Worm (Caenorhabditis elegans): ENCODE results near the gene irld-67.

The irld-67 gene

ce11 chrII:2934354-2934753 is at the start of gene irld-67:
TSS of gene irld-67 (minus strand) at chrII:2934454.
- TF ChIP-seq nhr-237 (tag; optimal IDR thresholded peaks at IDR 0.05): no peak
- no peak for TF ChIP-seq fkh-2 (tag; optimal IDR thresholded peaks at IDR 0.05)

- TF ChIP-seq lsy-12 (tag; optimal IDR thresholded peaks at IDR 0.05) (no peak), aly-2 (tag; optimal IDR thresholded peaks at IDR 0.05) (no peak), zag-1 (tag; optimal IDR thresholded peaks at IDR 0.05) (no peak)
These were observed 44.8 kb upstream of the irld-67 start for ce11 chrII:2979061-2979460.

DNA sequence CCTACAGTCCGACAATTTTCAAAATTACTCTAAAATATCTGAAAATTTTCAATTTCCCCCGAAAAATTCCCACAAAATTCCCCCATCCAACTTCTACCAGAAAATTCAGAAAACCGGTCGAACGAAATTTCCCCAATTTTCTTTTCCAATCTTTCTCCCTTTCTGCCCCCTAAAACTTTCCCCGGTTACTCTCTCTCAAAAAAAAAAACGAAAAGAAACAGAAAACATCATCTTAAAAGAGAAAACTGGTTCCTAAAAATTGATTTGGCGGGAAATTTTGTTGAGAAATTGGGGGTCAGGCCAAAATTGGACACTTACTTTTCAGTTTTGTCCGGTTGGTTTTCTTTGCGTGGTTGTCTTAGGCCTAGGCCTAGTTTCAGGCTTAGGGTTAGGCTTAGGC is 43.4 kb upstream of the irld-67 start:
- TF ChIP-seq skn-1 (tag; optimal IDR thresholded peaks at IDR 0.05) (no peak), nhr-11 (tag; optimal IDR thresholded peaks at IDR 0.05) (no peak), elt-3 (tag; optimal IDR thresholded peaks at IDR 0.05) (no peak), pha-4 (tag; optimal IDR thresholded peaks at IDR 0.05) (no peak), R02D3.7 (tag; optimal IDR thresholded peaks at IDR 0.05) (no peak), nhr-67 (tag; optimal IDR thresholded peaks at IDR 0.05) (no peak), zag-1 (tag; optimal IDR thresholded peaks at IDR 0.05) (no peak), elt-1 (tag; optimal IDR thresholded peaks at IDR 0.05) (no peak), fos-1 (tag; optimal IDR thresholded peaks at IDR 0.05) (no peak), nhr-28 (tag; optimal IDR thresholded peaks at IDR 0.05) (no peak)

- TF ChIP-seq lin-15B (tag; optimal IDR thresholded peaks at IDR 0.05) (no peak), nfya-1 (tag; optimal IDR thresholded peaks at IDR 0.05; ENCODE audit: insufficient read depth) (peak; percentile 49), ama-1 (optimal IDR thresholded peaks at IDR 0.05) (peak; percentile 43), hmg-11 (tag; optimal IDR thresholded peaks at IDR 0.05) (peak; percentile 52)
These were observed 42.3 kb upstream of the irld-67 start, which contains the start of gene nhr-88 for ce11 chrII:2976597-2976996. TSS of gene nhr-88 (plus strand) at chrII:2976639.

ce11 chrII:2975561-2976230 is 41.4 kb upstream of the irld-67 start:
- TF ChIP-seq eor-1 (tag; optimal IDR thresholded peaks at IDR 0.05) (no peak), pha-4 (tag; optimal IDR thresholded peaks at IDR 0.05) (peak; percentile 70), ceh-28 (tag; optimal IDR thresholded peaks at IDR 0.05) (peak; percentile 24), pqm-1 (tag; optimal IDR thresholded peaks at IDR 0.05) (peak; percentile 69), jun-1 (tag; optimal IDR thresholded peaks at IDR 0.05) (peak; percentile 37), elt-2 (tag; optimal IDR thresholded peaks at IDR 0.05) (peak; percentile 96), ztf-4 (tag; optimal IDR thresholded peaks at IDR 0.05) (peak; percentile 16), nhr-43 (tag; optimal IDR thresholded peaks at IDR 0.05; ENCODE audit: poor library complexity, severe bottlenecking) (no peak), ceh-9 (tag; optimal IDR thresholded peaks at IDR 0.05) (no peak)

- no peak for TF ChIP-seq nhr-67 (tag; optimal IDR thresholded peaks at IDR 0.05)
- peak; percentile 59 for TF ChIP-seq skn-1 (tag; optimal IDR thresholded peaks at IDR 0.05)
- peak; percentile 84 for TF ChIP-seq elt-1 (tag; optimal IDR thresholded peaks at IDR 0.05)
- peak; percentile 74 for TF ChIP-seq egl-5 (tag; optimal IDR thresholded peaks at IDR 0.05)
- TF ChIP-seq nhr-11 (tag; optimal IDR thresholded peaks at IDR 0.05): peak; percentile 81
- peak; percentile 63 for TF ChIP-seq lin-15B (tag; optimal IDR thresholded peaks at IDR 0.05)
- peak; percentile 98 for TF ChIP-seq mdl-1 (tag; optimal IDR thresholded peaks at IDR 0.05)
- no peak for TF ChIP-seq aly-2 (tag; optimal IDR thresholded peaks at IDR 0.05)
- peak; percentile 84 for TF ChIP-seq pqm-1 (tag; optimal IDR thresholded peaks at IDR 0.05)
- TF ChIP-seq nfya-1 (tag; optimal IDR thresholded peaks at IDR 0.05; ENCODE audit: insufficient read depth): peak; percentile 95
- peak; percentile 47 for TF ChIP-seq snpc-4 (tag; optimal IDR thresholded peaks at IDR 0.05)
- no peak for TF ChIP-seq ZK546.5 (tag; optimal IDR thresholded peaks at IDR 0.05)
- TF ChIP-seq fkh-10 (GFP tag; optimal IDR thresholded peaks at IDR 0.05): peak; percentile 69
- TF ChIP-seq ceh-16 (tag; optimal IDR thresholded peaks at IDR 0.05): no peak
- TF ChIP-seq pha-4 (tag; optimal IDR thresholded peaks at IDR 0.05): peak; percentile 97
- TF ChIP-seq R02D3.7 (tag; optimal IDR thresholded peaks at IDR 0.05): peak; percentile 78
- peak; percentile 80 for TF ChIP-seq zag-1 (tag; optimal IDR thresholded peaks at IDR 0.05)
- no peak for TF ChIP-seq nhr-76 (tag; optimal IDR thresholded peaks at IDR 0.05)
- no peak for TF ChIP-seq fkh-2 (tag; optimal IDR thresholded peaks at IDR 0.05)
- TF ChIP-seq ceh-82 (tag; optimal IDR thresholded peaks at IDR 0.05): peak; percentile 87
- peak; percentile 70 for TF ChIP-seq fos-1 (tag; optimal IDR thresholded peaks at IDR 0.05)
- peak; percentile 82 for TF ChIP-seq ama-1 (optimal IDR thresholded peaks at IDR 0.05)
- TF ChIP-seq jun-1 (tag; optimal IDR thresholded peaks at IDR 0.05): peak; percentile 98
- TF ChIP-seq egl-27 (tag; optimal IDR thresholded peaks at IDR 0.05): peak; percentile 87
- peak in 1 of 2 experiments; percentile 83 for TF ChIP-seq eor-1 (tag; optimal IDR thresholded peaks at IDR 0.05)
- no peak for TF ChIP-seq mml-1 (tag; optimal IDR thresholded peaks at IDR 0.05)
- TF ChIP-seq ceh-28 (tag; optimal IDR thresholded peaks at IDR 0.05): peak; percentile 90
- TF ChIP-seq ztf-11 (tag; optimal IDR thresholded peaks at IDR 0.05): no peak
- TF ChIP-seq elt-3 (tag; optimal IDR thresholded peaks at IDR 0.05): peak in 2 of 3 experiments; percentile 1 to 37
- TF ChIP-seq nhr-77 (tag; optimal IDR thresholded peaks at IDR 0.05): no peak
- TF ChIP-seq lsy-12 (tag; optimal IDR thresholded peaks at IDR 0.05): peak; percentile 95
- no peak for TF ChIP-seq nhr-12 (tag; optimal IDR thresholded peaks at IDR 0.05)
- TF ChIP-seq tbx-2 (tag; optimal IDR thresholded peaks at IDR 0.05): peak; percentile 82
- TF ChIP-seq ztf-4 (tag; optimal IDR thresholded peaks at IDR 0.05): no peak
These were observed 39.7 kb upstream of the irld-67 start for ce11 chrII:2973940-2974402.
